Fruit fly (Drosophila melanogaster): ENCODE measurements around the gene CG12493.

DNA sequence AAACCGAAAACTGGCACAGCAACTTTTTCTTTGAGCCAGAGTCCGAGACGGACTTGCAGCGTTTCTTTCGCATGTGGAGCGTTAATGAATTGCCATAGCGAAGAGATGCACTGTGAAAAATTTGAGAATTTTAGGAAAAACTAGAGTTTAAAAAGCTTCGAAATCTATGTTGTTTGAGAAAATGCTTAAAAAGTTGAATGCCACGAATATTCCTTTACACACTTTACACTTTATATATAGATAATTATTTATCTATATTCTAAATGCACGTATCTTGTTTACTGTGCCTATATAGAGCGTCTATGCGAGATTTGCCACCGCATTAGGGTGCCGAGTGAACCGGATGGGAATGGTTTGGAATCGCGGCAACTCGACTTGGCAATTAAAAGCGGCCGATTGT is 31.7 kb downstream of the CG12493 start:
- TF ChIP-seq Sin3A (optimal IDR thresholded peaks at IDR 0.05) (no peak), Myc (optimal IDR thresholded peaks at IDR 0.05) (no peak)
